Worm (Caenorhabditis elegans) whole organism, dauer: ENCODE measurements around the gene K08F8.7.

Experiments
- unc-62 ChIP-seq: sonication (generic microtip); optimal IDR thresholded peaks from 2 replicates; lab custom pipeline; 2017; ENCODE audit warnings: missing biosample characterization, missing genetic modification reagents, missing genetic modification characterization

Gene K08F8.7

ce11 chrII:8726700-8727099 lies 28.5 kb downstream of the K08F8.7 start, which contains the start of gene T01B7.9:
TSS of gene T01B7.9 (minus strand) at chrII:8726800.
- TF ChIP-seq unc-62, result no peak

ce11 chrII:8721955-8722524 lies 33.1 kb downstream of the K08F8.7 start, which contains the start of gene trcs-2:
TSS of gene trcs-2 (plus strand) at chrII:8722474.
- TF ChIP-seq unc-62, result no peak

DNA sequence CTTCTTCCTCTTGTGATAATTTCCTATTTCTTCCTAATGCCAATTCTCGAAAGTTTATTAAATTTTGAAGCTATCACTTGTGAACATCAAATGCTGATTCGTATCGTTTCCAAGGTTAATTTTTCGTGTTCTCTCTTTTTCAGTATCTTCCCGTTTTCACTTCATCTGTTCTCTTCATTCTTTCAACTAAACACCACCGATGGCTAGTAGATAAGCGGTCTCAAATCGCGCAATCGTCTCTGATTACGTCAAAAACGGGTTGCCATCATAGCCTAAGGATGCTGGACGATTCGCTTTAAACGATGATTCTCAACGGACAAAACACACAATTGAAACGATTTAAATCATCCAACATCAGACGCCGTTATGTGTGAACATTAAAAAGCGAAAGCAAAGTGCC lies 37.6 kb downstream of the K08F8.7 start:
- TF ChIP-seq unc-62, result no peak

DNA sequence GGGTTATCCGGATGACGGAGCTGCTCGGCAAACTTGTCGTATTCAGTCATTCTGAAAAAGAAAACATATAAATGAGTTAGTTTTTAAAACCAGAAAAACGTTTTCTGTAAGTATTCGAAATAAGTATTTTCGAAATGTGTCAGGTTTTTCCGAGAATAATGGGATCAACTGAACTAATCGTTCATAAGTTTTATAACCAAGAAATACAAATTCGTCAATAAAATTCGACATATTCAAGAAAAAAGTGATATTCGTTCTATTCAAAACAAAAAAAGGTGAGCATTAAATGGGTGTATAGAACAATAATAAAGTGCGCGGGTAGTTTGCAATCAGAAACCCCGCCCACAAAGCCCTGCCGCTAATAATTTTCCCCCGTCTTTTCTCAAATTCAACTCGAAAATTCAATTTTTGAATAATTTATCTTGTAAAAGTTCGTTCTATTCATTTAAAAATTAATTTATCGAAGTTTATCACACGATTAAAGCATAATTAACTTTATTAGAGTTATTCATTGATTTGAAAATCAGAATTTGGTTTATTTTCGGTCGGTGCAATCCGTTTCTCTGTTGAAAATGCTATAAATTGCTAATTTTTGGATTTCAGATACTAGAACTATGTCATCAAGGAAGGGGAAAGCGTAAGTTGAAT lies 38.8 kb downstream of the K08F8.7 start, which contains the start of the genes cyn-11 and T01B7.5:
Gene cyn-11 (minus strand): TSS at position 51 of the 648 bp plus-strand sequence.
Gene T01B7.5 (plus strand): TSS at position 598 of the 648 bp plus-strand sequence.
- TF ChIP-seq unc-62, result no peak

- TF ChIP-seq unc-62, result no peak
Measured at ce11 chrII:8714913-8715447, 40.2 kb downstream of the K08F8.7 start, which contains the start of the genes rab-21 and T01B7.13. TSS of gene rab-21 (minus strand) at chrII:8715013. TSS of gene T01B7.13 (plus strand) at chrII:8715397.

DNA sequence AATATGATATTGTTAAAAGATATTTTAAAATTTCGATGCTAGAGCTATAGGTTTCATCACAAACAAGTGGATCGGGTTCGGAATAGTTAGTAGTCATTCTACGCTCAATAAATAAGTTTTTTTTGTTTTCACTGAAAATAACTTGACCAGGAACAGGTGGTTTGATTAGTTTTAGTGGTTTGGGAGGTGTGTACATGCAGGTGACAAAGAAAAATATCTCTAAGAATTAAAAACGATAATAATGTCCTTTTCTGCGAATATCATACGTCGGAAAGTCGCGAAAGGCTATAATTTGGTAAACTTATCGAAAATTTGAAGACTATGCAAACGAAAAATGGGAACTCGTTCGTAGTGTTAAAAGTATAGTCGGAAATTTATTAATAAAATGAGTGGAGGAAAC lies 44.9 kb downstream of the K08F8.7 start, which contains the start of gene srg-15:
Gene srg-15 (minus strand): TSS at position 101 of the 400 bp plus-strand sequence.
- no peak for TF ChIP-seq unc-62

DNA sequence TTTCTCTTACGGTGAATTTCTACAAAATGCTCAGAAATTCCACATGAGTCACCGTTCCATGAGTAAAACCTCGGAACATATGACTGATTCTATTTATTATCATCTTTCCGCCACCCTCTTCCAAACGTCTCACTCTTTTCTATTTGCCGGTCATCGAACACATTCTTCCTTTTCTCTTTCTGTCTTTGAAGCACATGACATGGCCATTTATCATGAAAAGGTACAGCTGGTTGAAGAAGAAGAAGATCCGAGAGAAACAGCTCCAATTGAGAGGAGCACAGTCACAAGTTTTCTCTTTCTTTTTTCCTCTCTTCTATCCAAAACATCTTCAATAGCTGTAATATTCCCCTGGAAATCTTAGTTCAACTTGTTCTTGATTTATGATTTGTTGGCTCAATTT lies 48.1 kb downstream of the K08F8.7 start, which contains the start of gene cup-16:
Gene cup-16 (plus strand): TSS at position 132 of the 400 bp plus-strand sequence.
- TF ChIP-seq unc-62, result no peak

- no peak for TF ChIP-seq unc-62
Measured at ce11 chrII:8704413-8704874, 50.7 kb downstream of the K08F8.7 start, which contains the start of gene prx-5. TSS of gene prx-5 (plus strand) at chrII:8704824.
